Worm (Caenorhabditis elegans) whole organism, L3 larva: ENCODE results near the gene sdz-13.

Experiments
- R02D3.7 ChIP-seq: fragments of 150-350 bp; optimal IDR thresholded peaks from 2 replicates; lab custom pipeline; 2014; ENCODE audit warnings: missing biosample characterization, missing genetic modification characterization
- ZK546.5 ChIP-seq: sonication (generic microtip); optimal IDR thresholded peaks from 2 replicates; lab custom pipeline; 2017; ENCODE audit warnings: missing biosample characterization, missing genetic modification characterization
- ama-1 ChIP-seq: fragments of 150-350 bp; optimal IDR thresholded peaks from 2 replicates; lab custom pipeline; 2018
- ceh-16 ChIP-seq: sonication (generic microtip); optimal IDR thresholded peaks from 2 replicates; lab custom pipeline; 2017; ENCODE audit warnings: missing biosample characterization, missing genetic modification characterization
- ceh-28 ChIP-seq: fragments of 150-350 bp; optimal IDR thresholded peaks from 2 replicates; lab custom pipeline; 2014; ENCODE audit warnings: missing biosample characterization, missing genetic modification reagents, missing genetic modification characterization
- ceh-82 ChIP-seq: fragments of 150-350 bp; optimal IDR thresholded peaks from 2 replicates; lab custom pipeline; 2014; ENCODE audit warnings: missing biosample characterization, missing genetic modification characterization
- daf-12 ChIP-seq: fragments of 150-350 bp; optimal IDR thresholded peaks from 2 replicates; lab custom pipeline; 2014; ENCODE audit warnings: missing biosample characterization, missing genetic modification reagents, missing genetic modification characterization
- egl-27 ChIP-seq: sonication (generic microtip); optimal IDR thresholded peaks from 4 replicates; lab custom pipeline; 2017; ENCODE audit warnings: missing biosample characterization, missing genetic modification reagents, missing genetic modification characterization
- egl-5 ChIP-seq: fragments of 150-350 bp; optimal IDR thresholded peaks from 2 replicates; lab custom pipeline; 2017; ENCODE audit warnings: missing biosample characterization, missing genetic modification reagents, missing genetic modification characterization, inconsistent platforms
- elt-1 ChIP-seq: fragments of 150-350 bp; optimal IDR thresholded peaks from 2 replicates; lab custom pipeline; 2014; ENCODE audit warnings: missing biosample characterization, missing genetic modification characterization
- elt-2 ChIP-seq: sonication (generic microtip); optimal IDR thresholded peaks from 2 replicates; lab custom pipeline; 2016; ENCODE audit warnings: missing genetic modification reagents, mild to moderate bottlenecking, missing genetic modification characterization, missing compliant biosample characterization
- fkh-2 ChIP-seq: fragments of 150-350 bp; optimal IDR thresholded peaks from 2 replicates; lab custom pipeline; 2014; ENCODE audit warnings: missing biosample characterization, missing genetic modification reagents, missing genetic modification characterization
- fos-1 ChIP-seq: fragments of 150-350 bp; optimal IDR thresholded peaks from 2 replicates; lab custom pipeline; 2014; ENCODE audit warnings: missing biosample characterization, missing genetic modification characterization
- hmg-11 ChIP-seq: sonication (generic microtip); optimal IDR thresholded peaks from 2 replicates; lab custom pipeline; 2016; ENCODE audit warnings: missing genetic modification characterization, missing compliant biosample characterization
- jun-1 ChIP-seq: fragments of 150-350 bp; optimal IDR thresholded peaks from 2 replicates; lab custom pipeline; 2014; ENCODE audit warnings: missing biosample characterization, missing genetic modification reagents, missing genetic modification characterization
- lin-15B ChIP-seq: fragments of 150-350 bp; optimal IDR thresholded peaks from 2 replicates; lab custom pipeline; 2014; ENCODE audit warnings: missing biosample characterization, missing genetic modification characterization
- lin-39 ChIP-seq: fragments of 150-350 bp; optimal IDR thresholded peaks from 2 replicates; lab custom pipeline; 2018; ENCODE audit warnings: missing biosample characterization, missing genetic modification reagents, missing genetic modification characterization
- mdl-1 ChIP-seq: fragments of 150-350 bp; optimal IDR thresholded peaks from 2 replicates; lab custom pipeline; 2014; ENCODE audit warnings: missing biosample characterization, missing genetic modification characterization
- mml-1 ChIP-seq: fragments of 150-350 bp; sonication (generic microtip); optimal IDR thresholded peaks from 3 replicates; lab custom pipeline; 2014; ENCODE audit warnings: missing biosample characterization, missing genetic modification characterization
- nfya-1 ChIP-seq: sonication (generic microtip); optimal IDR thresholded peaks from 2 replicates; lab custom pipeline; 2017; ENCODE audit warnings: missing genetic modification characterization, mild to moderate bottlenecking, missing compliant biosample characterization, antibody characterized with exemption, moderate library complexity; ENCODE audit not compliant: insufficient read depth
- nhr-12 ChIP-seq: fragments of 150-350 bp; optimal IDR thresholded peaks from 2 replicates; lab custom pipeline; 2014; ENCODE audit warnings: missing biosample characterization, missing genetic modification characterization
- nhr-23 ChIP-seq: fragments of 150-350 bp; optimal IDR thresholded peaks from 2 replicates; lab custom pipeline; 2014; ENCODE audit warnings: missing biosample characterization, missing genetic modification reagents, missing genetic modification characterization
- nhr-25 ChIP-seq: sonication (generic microtip); optimal IDR thresholded peaks from 2 replicates; lab custom pipeline; 2017; ENCODE audit warnings: missing biosample characterization, missing genetic modification characterization
- nhr-28 ChIP-seq: fragments of 150-350 bp; optimal IDR thresholded peaks from 2 replicates; lab custom pipeline; 2014; ENCODE audit warnings: missing biosample characterization, missing genetic modification characterization
- nhr-43 ChIP-seq: sonication (generic microtip); optimal IDR thresholded peaks from 2 replicates; lab custom pipeline; 2016; ENCODE audit warnings: mild to moderate bottlenecking, missing genetic modification characterization, missing compliant biosample characterization; ENCODE audit not compliant: poor library complexity, severe bottlenecking
- nhr-76 ChIP-seq: fragments of 150-350 bp; sonication (generic microtip); optimal IDR thresholded peaks from 5 replicates; lab custom pipeline; 2014; ENCODE audit warnings: missing biosample characterization, missing genetic modification characterization
- nhr-77 ChIP-seq: fragments of 150-350 bp; optimal IDR thresholded peaks from 2 replicates; lab custom pipeline; 2014; ENCODE audit warnings: missing biosample characterization, missing genetic modification characterization
- pha-4 ChIP-seq: fragments of 150-350 bp; optimal IDR thresholded peaks from 2 replicates; lab custom pipeline; 2014; ENCODE audit warnings: missing biosample characterization, missing genetic modification reagents, missing genetic modification characterization
- pqm-1 ChIP-seq: fragments of 150-350 bp; optimal IDR thresholded peaks from 2 replicates; lab custom pipeline; 2017; ENCODE audit warnings: missing biosample characterization, missing genetic modification characterization, inconsistent platforms
- sea-2 ChIP-seq: fragments of 150-350 bp; sonication (generic microtip); optimal IDR thresholded peaks from 4 replicates; lab custom pipeline; 2014; ENCODE audit warnings: missing biosample characterization, missing genetic modification reagents, missing genetic modification characterization
- skn-1 ChIP-seq: fragments of 150-350 bp; optimal IDR thresholded peaks from 2 replicates; lab custom pipeline; 2014; ENCODE audit warnings: missing biosample characterization, missing genetic modification characterization
- snpc-4 ChIP-seq: fragments of 150-350 bp; optimal IDR thresholded peaks from 2 replicates; lab custom pipeline; 2014; ENCODE audit warnings: missing biosample characterization, missing genetic modification characterization
- unc-39 ChIP-seq: sonication (generic microtip); optimal IDR thresholded peaks from 4 replicates; lab custom pipeline; 2017; ENCODE audit warnings: missing biosample characterization, missing genetic modification characterization
- ztf-11 ChIP-seq: fragments of 150-350 bp; optimal IDR thresholded peaks from 2 replicates; lab custom pipeline; 2014; ENCODE audit warnings: missing biosample characterization, missing genetic modification characterization
- ztf-4 ChIP-seq: fragments of 150-350 bp; optimal IDR thresholded peaks from 2 replicates; lab custom pipeline; 2014; ENCODE audit warnings: missing biosample characterization, missing genetic modification characterization

Gene sdz-13

ce11 chrIV:10861102-10861501 lies 18.3 kb downstream of the sdz-13 start, which contains the start of gene rbm-22:
rbm-22 (plus strand) TSS chrIV:10861402.
- TF ChIP-seq ZK546.5 (tag; lab: Kevin White, UChicago), result no peak
- peak; percentile 16 for TF ChIP-seq ceh-28 (tag; lab: Kevin White, UChicago)

- peak; percentile 9 for TF ChIP-seq nhr-25 (tag; lab: Kevin White, UChicago)
- no peak for TF ChIP-seq egl-5
- no peak for TF ChIP-seq sea-2 (GFP tag; lab: Kevin White, UChicago)
- TF ChIP-seq ceh-28 (tag; lab: Kevin White, UChicago), result no peak
- TF ChIP-seq jun-1 (tag; lab: Kevin White, UChicago), result no peak
- TF ChIP-seq mml-1 (tag; lab: Kevin White, UChicago), result no peak
- peak; percentile 33 for TF ChIP-seq snpc-4 (tag; lab: Kevin White, UChicago)
- TF ChIP-seq ceh-16 (tag; lab: Kevin White, UChicago), result no peak
- TF ChIP-seq nhr-77 (tag; lab: Kevin White, UChicago), result no peak
- TF ChIP-seq unc-39 (tag; lab: Kevin White, UChicago), result no peak
- TF ChIP-seq ztf-4 (tag; lab: Kevin White, UChicago), result no peak
- TF ChIP-seq elt-1 (tag; lab: Kevin White, UChicago), result no peak
- peak; percentile 73 for TF ChIP-seq elt-2 (tag; lab: Kevin White, UChicago)
- peak; percentile 39 for TF ChIP-seq nfya-1 (tag; lab: Kevin White, UChicago)
- TF ChIP-seq lin-15B (tag; lab: Kevin White, UChicago), result peak; percentile 42
- TF ChIP-seq nhr-12 (tag; lab: Kevin White, UChicago), result no peak
- no peak for TF ChIP-seq ztf-11 (tag; lab: Kevin White, UChicago)
- TF ChIP-seq nhr-43 (tag; lab: Kevin White, UChicago), result no peak
- no peak for TF ChIP-seq nhr-28 (tag; lab: Kevin White, UChicago)
- peak; percentile 3 for TF ChIP-seq mdl-1 (tag; lab: Kevin White, UChicago)
- no peak for TF ChIP-seq egl-27
- TF ChIP-seq pha-4 (tag; lab: Kevin White, UChicago), result peak; percentile 45
- TF ChIP-seq nhr-23 (tag; lab: Kevin White, UChicago), result peak; percentile 37
- no peak for TF ChIP-seq R02D3.7 (tag; lab: Kevin White, UChicago)
- TF ChIP-seq lin-39, result peak; percentile 33
- TF ChIP-seq skn-1 (tag; lab: Kevin White, UChicago), result no peak
- no peak for TF ChIP-seq daf-12 (tag; lab: Kevin White, UChicago)
- peak; percentile 80 for TF ChIP-seq pqm-1 (tag; lab: Kevin White, UChicago)
- TF ChIP-seq hmg-11, result peak; percentile 29
- no peak for TF ChIP-seq fkh-2 (tag; lab: Kevin White, UChicago)
- TF ChIP-seq, all 47 proteins: peak for 11
Observed at ce11 chrIV:10858300-10859016, 21.0 kb downstream of the sdz-13 start, which contains the start of the genes T11G6.2 and hars-1. T11G6.2 (minus strand) TSS chrIV:10858496. hars-1 (plus strand) TSS chrIV:10858957.

- TF ChIP-seq nfya-1 (tag; lab: Kevin White, UChicago), result peak; percentile 84
- no peak for TF ChIP-seq elt-2 (tag; lab: Kevin White, UChicago)
Observed at ce11 chrIV:10855946-10856345, 23.5 kb downstream of the sdz-13 start.

ce11 chrIV:10855049-10855448 lies 24.4 kb downstream of the sdz-13 start, which contains the start of gene T11G6.3:
T11G6.3 (minus strand) TSS chrIV:10855237.
- TF ChIP-seq fkh-2 (tag; lab: Kevin White, UChicago) (no peak), ama-1 (no peak), nhr-76 (tag; lab: Kevin White, UChicago) (no peak), R02D3.7 (tag; lab: Kevin White, UChicago) (no peak), ztf-4 (tag; lab: Kevin White, UChicago) (no peak), fos-1 (tag; lab: Kevin White, UChicago) (no peak), lin-39 (no peak), mdl-1 (tag; lab: Kevin White, UChicago) (no peak), daf-12 (tag; lab: Kevin White, UChicago) (no peak), ceh-82 (no peak), nhr-12 (tag; lab: Kevin White, UChicago) (no peak), egl-5 (no peak), snpc-4 (tag; lab: Kevin White, UChicago) (no peak), nhr-25 (tag; lab: Kevin White, UChicago) (no peak), ztf-11 (tag; lab: Kevin White, UChicago) (no peak)
- TF ChIP-seq, all 47 proteins: peak for 0
